Worm (Caenorhabditis elegans) whole organism, L4/young adult: ENCODE measurements around the gene sups-1.

Source experiments
- W03F9.2 ChIP-seq: fragments of 150-350 bp; optimal IDR thresholded peaks from 2 replicates; lab custom pipeline; 2014; ENCODE audit warnings: missing biosample characterization, missing genetic modification characterization
- dao-5 ChIP-seq: sonication (generic microtip); optimal IDR thresholded peaks from 2 replicates; lab custom pipeline; 2016; ENCODE audit warnings: missing genotype, missing genetic modification characterization, moderate library complexity, missing compliant biosample characterization
- him-1 ChIP-seq: sonication (generic microtip); optimal IDR thresholded peaks from 2 replicates; lab custom pipeline; 2016; ENCODE audit warnings: missing genotype, missing genetic modification reagents, missing genetic modification characterization, missing compliant biosample characterization

The sups-1 gene

DNA sequence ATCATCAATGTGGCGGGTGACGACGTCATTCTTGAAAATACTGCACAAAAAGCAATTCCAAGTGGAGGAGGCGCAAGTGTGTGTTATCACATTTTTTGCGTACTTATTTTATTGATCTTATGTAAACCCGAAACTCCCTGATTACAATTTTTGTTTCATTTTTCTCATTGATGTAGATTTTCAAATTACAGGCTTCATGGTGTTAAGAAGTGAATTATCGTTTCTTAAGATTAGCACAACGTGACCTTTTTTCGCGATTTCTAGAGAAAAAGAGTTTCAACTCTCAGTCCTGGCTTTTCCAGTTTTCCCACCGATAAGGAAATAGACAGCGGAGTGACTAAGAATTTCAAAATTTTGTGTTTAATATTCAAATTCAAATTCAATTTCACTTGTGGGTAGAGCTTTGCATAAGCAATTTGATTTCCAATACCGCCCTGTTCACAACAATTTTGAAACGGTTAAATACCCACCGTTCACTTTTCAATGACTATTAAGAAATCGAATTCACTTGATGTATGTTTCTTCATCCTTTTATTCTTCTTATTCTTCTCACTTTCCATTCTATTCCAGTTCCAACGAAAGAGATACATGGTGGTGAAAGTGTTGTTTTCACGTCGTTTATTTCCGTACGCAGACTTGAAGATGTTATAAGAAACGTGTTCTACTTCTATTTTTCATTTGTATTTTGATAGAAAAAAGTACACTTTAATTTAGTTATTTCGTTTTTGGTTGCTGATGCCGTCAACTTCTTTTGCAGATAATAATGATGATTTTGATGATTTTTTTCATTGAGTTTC is 23.0 kb downstream of the sups-1 start:
- TF ChIP-seq dao-5 (no peak), him-1 (tag; lab: Kevin White, UChicago) (no peak), W03F9.2 (tag; lab: Kevin White, UChicago) (no peak)

DNA sequence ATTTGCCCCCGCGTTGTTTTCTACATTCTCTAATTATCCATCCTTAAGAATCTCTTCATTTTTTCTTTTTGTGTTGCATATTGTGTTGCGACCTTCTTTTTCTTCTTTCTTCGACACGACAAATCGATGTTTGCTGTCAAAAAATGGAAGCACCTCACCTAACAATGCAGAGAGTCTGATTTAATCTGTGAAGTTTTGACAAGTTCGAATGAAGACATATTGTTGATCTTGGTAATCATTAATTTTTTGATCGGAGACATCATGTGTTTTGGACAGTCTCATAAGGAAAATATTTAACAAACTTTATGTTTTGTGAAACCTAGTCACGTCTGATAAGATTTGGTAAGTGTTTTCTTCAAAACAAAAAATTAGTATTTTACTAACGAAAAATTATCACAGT is 25.1 kb downstream of the sups-1 start:
- no peak for TF ChIP-seq dao-5
- TF ChIP-seq W03F9.2 (tag; lab: Kevin White, UChicago), result no peak
- no peak for TF ChIP-seq him-1 (tag; lab: Kevin White, UChicago)

ce11 chrX:6031169-6031568 is 27.2 kb downstream of the sups-1 start, which contains the start of gene ipp-5:
Gene ipp-5 (plus strand): TSS chrX:6031469.
- TF ChIP-seq W03F9.2 (tag; lab: Kevin White, UChicago) (no peak), dao-5 (no peak), him-1 (tag; lab: Kevin White, UChicago) (no peak)

- TF ChIP-seq him-1 (tag; lab: Kevin White, UChicago) (no peak), dao-5 (no peak), W03F9.2 (tag; lab: Kevin White, UChicago) (no peak)
These were observed 35.6 kb downstream of the sups-1 start, which contains the start of gene hsp-25 for ce11 chrX:6039544-6039943. Gene hsp-25 (minus strand): TSS chrX:6039644.

DNA sequence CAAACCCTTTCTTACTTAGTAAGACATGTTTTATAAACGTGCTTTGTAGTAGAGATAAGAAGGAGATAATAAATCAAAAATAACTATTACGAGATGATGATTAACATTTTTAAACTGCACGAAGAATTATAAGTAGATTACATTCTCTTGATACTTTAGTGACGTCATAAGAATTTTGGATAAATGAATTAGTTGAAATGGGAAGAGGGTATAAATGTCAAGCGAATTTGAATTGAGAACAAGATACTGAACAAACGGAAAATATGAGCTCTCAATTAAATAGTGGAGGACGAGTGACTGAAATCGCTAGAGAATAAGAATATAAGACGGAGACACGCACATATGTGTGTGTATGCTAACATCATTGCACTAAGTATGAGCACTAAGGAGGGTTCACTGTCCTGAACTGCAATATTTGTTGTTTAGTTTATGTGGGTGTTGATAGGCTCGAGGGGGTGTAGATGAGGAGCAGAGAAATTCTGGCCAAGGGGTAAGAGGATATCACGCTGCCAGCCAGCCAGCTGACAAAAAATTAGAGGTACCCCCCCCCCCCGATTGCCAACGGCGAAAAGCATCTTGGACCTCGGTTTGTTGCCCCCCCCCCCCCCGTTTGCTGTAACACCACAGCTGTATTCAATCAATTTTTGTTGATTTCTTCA is 36.6 kb downstream of the sups-1 start:
- TF ChIP-seq W03F9.2 (tag; lab: Kevin White, UChicago) (no peak), him-1 (tag; lab: Kevin White, UChicago) (no peak), dao-5 (no peak)

DNA sequence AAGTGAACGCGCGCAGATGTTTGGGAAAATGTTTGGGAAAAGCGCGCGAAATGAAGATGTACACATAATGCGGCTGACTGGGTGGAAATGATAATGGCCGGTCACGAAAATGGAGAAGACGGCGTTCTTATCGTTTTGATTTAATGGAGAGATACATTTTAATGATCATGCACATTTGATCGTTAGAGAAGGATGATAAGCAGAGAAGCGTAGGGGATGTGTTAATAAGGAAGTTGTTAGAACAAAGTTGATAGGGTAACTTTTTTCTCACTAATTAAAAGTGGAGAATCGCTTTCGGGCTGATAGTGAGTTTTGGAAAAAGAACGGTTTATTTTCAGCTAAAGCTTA is 37.1 kb downstream of the sups-1 start:
- TF ChIP-seq him-1 (tag; lab: Kevin White, UChicago), result no peak
- TF ChIP-seq W03F9.2 (tag; lab: Kevin White, UChicago), result no peak
- TF ChIP-seq dao-5, result no peak

DNA sequence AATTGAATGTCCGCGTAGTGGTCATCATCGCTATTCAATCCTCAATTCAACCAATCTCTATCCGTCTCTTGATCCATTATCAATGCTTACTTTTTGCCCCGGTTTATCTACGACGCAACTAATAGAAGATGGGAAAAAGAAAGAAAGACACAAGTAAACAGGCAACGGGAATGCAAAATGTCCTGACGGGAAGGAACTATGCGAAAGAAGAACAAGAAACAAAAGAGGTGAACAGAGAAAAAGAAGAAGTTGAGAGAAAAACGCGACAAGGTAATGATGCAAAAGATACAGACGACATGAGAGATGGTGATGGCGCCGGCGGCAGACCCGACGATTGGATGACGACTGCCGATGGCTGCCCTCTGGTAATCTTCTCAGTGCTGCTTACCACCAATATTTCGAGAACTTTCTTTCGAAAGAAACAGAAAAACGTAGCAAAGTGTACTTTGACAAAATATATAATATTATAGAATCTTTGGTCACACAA is 38.1 kb downstream of the sups-1 start:
- TF ChIP-seq dao-5 (no peak), W03F9.2 (tag; lab: Kevin White, UChicago) (peak; percentile 58)

ce11 chrX:6043283-6043682 is 39.3 kb downstream of the sups-1 start:
- TF ChIP-seq dao-5 (no peak), him-1 (tag; lab: Kevin White, UChicago) (no peak), W03F9.2 (tag; lab: Kevin White, UChicago) (no peak)

DNA sequence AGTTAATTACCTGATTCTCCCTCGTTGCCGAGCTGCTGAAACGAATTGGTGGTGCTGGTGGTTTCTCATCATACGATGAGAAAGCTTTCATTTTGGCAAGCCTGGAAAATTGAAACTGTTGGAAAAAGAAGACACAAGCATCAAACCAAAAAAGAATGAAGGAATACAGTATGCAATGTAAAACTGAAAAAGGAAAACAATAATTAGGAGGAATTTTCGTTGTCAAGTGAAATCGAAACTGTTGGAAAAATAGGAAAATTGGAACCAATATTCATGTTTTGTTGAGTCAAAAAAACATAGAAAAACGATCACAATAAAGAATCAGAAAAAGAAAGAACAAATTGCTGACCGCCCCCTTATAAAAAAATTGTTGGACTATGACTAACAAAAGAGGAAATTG is 44.6 kb downstream of the sups-1 start, which contains the start of gene pak-1:
Gene pak-1 (minus strand): TSS at position 101 of the 400 bp plus-strand sequence.
- no peak for TF ChIP-seq W03F9.2 (tag; lab: Kevin White, UChicago)
- TF ChIP-seq dao-5, result no peak
- no peak for TF ChIP-seq him-1 (tag; lab: Kevin White, UChicago)

DNA sequence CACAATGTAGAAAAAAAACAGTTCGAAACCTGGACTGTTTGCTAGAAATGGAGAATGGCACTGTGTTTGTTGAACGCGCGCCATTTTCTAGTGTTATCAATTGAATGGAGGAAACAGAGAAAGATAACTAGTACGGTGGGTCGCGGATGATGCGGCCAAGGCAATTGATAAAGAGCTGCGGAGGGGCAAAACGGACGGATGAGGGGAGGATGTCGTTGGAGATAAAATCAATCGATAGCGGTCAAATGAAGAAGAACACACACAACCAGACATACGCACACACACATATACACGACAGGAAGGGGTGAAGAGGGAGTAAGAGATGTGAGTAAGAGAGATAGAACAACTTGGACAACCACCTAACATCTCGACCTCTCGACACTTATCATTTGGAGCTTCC is 46.1 kb downstream of the sups-1 start:
- TF ChIP-seq W03F9.2 (tag; lab: Kevin White, UChicago) (no peak), him-1 (tag; lab: Kevin White, UChicago) (no peak), dao-5 (no peak)

ce11 chrX:6050849-6051248 is 46.9 kb downstream of the sups-1 start:
- no peak for TF ChIP-seq W03F9.2 (tag; lab: Kevin White, UChicago)
- no peak for TF ChIP-seq him-1 (tag; lab: Kevin White, UChicago)
- no peak for TF ChIP-seq dao-5

DNA sequence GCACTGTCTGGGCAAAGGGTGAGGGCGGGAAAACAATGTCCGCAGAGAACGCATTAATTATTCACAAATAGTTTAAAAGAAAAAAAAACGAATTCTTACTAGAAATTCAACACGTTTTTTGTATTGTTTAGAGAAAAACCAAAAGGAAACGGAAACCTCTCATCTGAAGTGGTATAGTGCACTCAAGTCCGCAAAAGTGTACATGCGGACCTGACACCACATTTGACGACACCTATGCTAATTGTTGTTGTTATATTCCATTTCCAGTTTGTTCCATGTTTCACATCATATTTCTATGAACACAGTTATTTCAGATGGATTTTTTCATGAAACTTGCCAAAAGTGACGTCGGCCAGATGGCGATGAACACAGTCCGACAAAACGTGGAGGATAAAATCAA is 48.8 kb downstream of the sups-1 start, which contains the start of gene C45B2.6:
Gene C45B2.6 (plus strand): TSS at position 136 of the 400 bp plus-strand sequence.
- no peak for TF ChIP-seq him-1 (tag; lab: Kevin White, UChicago)
- no peak for TF ChIP-seq dao-5
- TF ChIP-seq W03F9.2 (tag; lab: Kevin White, UChicago), result no peak
